Fruit fly (Drosophila melanogaster) whole organism, embryonic: ENCODE measurements around the gene ash1.
A peak's percentile ranks its signal among the peaks of the same experiment; 100 is the strongest.

Experiments
- ATbp ChIP-seq: fragments of 200-800 bp; sonication (Bioruptor generic); optimal IDR thresholded peaks from 2 replicates; lab custom pipeline; 2017; ENCODE audit warnings: missing biosample characterization, mild to moderate bottlenecking, missing genetic modification characterization, missing genetic modification reagents
- Asciz ChIP-seq: fragments of 200-800 bp; sonication (Bioruptor generic); optimal IDR thresholded peaks from 2 replicates; lab custom pipeline; 2017; ENCODE audit warnings: missing biosample characterization, mild to moderate bottlenecking, missing genetic modification characterization, missing genetic modification reagents
- Bteb2 ChIP-seq: fragments of 200-800 bp; sonication (Bioruptor generic); optimal IDR thresholded peaks from 2 replicates; lab custom pipeline; 2016; ENCODE audit warnings: missing biosample characterization, missing genetic modification characterization
- CG10209 ChIP-seq: fragments of 200-800 bp; sonication (Bioruptor generic); optimal IDR thresholded peaks from 3 replicates; lab custom pipeline; 2017; ENCODE audit warnings: missing biosample characterization, mild to moderate bottlenecking, missing genetic modification characterization, missing genetic modification reagents
- CG10366 ChIP-seq: fragments of 200-800 bp; sonication (Bioruptor generic); IDR thresholded peaks from 2 replicates; pipeline ENCODE4 v1.3.6; 2022; ENCODE audit warnings: missing biosample characterization, missing genetic modification characterization
- CG10543 ChIP-seq: fragments of 200-800 bp; sonication (Bioruptor generic); optimal IDR thresholded peaks from 3 replicates; lab custom pipeline; 2017; ENCODE audit warnings: missing biosample characterization, mild to moderate bottlenecking, missing genetic modification characterization, moderate library complexity
- CG10565 ChIP-seq: fragments of 200-800 bp; sonication (Bioruptor generic); optimal IDR thresholded peaks from 3 replicates; lab custom pipeline; 2016; ENCODE audit warnings: missing biosample characterization, mild to moderate bottlenecking, missing genetic modification characterization
- CG11085 ChIP-seq: fragments of 200-800 bp; sonication (Bioruptor generic); IDR thresholded peaks from 2 replicates; pipeline ENCODE4 v1.3.6; 2022; ENCODE audit warnings: missing biosample characterization, missing genetic modification characterization
- CG12299 ChIP-seq: fragments of 200-800 bp; sonication (Bioruptor generic); optimal IDR thresholded peaks from 2 replicates; lab custom pipeline; 2018; ENCODE audit warnings: missing biosample characterization, mild to moderate bottlenecking, missing genetic modification characterization
- CG12769 ChIP-seq: fragments of 200-800 bp; sonication (Bioruptor generic); optimal IDR thresholded peaks from 2 replicates; lab custom pipeline; 2019; ENCODE audit warnings: missing biosample characterization, mild to moderate bottlenecking, missing genetic modification characterization, moderate library complexity
- CG13894 ChIP-seq: fragments of 200-800 bp; sonication (Bioruptor generic); optimal IDR thresholded peaks from 3 replicates; lab custom pipeline; 2018; ENCODE audit warnings: missing biosample characterization, mild to moderate bottlenecking, missing genetic modification characterization, moderate library complexity
- CG2199 ChIP-seq: fragments of 200-800 bp; sonication (Bioruptor generic); IDR thresholded peaks from 3 replicates; pipeline ENCODE4 v1.3.6; 2022; ENCODE audit warnings: missing biosample characterization, missing genetic modification characterization
- CG4820 ChIP-seq: fragments of 200-800 bp; sonication (Bioruptor generic); optimal IDR thresholded peaks from 3 replicates; lab custom pipeline; 2016; ENCODE audit warnings: missing biosample characterization, missing genetic modification characterization
- CG6175 ChIP-seq: fragments of 200-800 bp; sonication (Bioruptor generic); IDR thresholded peaks from 3 replicates; pipeline ENCODE4 v1.3.6; 2022; ENCODE audit warnings: missing biosample characterization, missing genetic modification characterization
- CG7271 ChIP-seq: fragments of 200-800 bp; sonication (Bioruptor generic); optimal IDR thresholded peaks from 2 replicates; lab custom pipeline; 2018; ENCODE audit warnings: missing biosample characterization, mild to moderate bottlenecking, missing genetic modification characterization, moderate library complexity
- CG7928 ChIP-seq: fragments of 200-800 bp; sonication (Bioruptor generic); optimal IDR thresholded peaks from 2 replicates; lab custom pipeline; 2017; ENCODE audit warnings: missing biosample characterization, mild to moderate bottlenecking, missing genetic modification characterization
- CG9797 ChIP-seq: fragments of 200-800 bp; sonication (Bioruptor generic); optimal IDR thresholded peaks from 3 replicates; lab custom pipeline; 2018; ENCODE audit warnings: missing biosample characterization, mild to moderate bottlenecking, missing genetic modification characterization
- D ChIP-seq, 2 experiments: fragments of 200-800 bp in 1 of 2; fragments of >200 bp in 1 of 2; sonication (Bioruptor generic) in 1 of 2; optimal IDR thresholded peaks; 2 replicates in 1 of 2; 3 replicates in 1 of 2; lab custom pipeline; 2017; ENCODE audit warnings: mild to moderate bottlenecking in 1 of 2, missing biosample characterization in 1 of 2, missing genetic modification characterization in 1 of 2, missing genetic modification reagents in 1 of 2
- D19A ChIP-seq: fragments of 200-800 bp; optimal IDR thresholded peaks from 3 replicates; lab custom pipeline; 2019; ENCODE audit warnings: missing biosample characterization, mild to moderate bottlenecking, missing genetic modification characterization, moderate library complexity
- Dbx ChIP-seq: fragments of 200-800 bp; sonication (Bioruptor generic); IDR thresholded peaks from 3 replicates; pipeline ENCODE4 v1.3.6; 2022; ENCODE audit warnings: missing biosample characterization, missing genetic modification characterization
- Deaf1 ChIP-seq: fragments of 200-800 bp; optimal IDR thresholded peaks from 3 replicates; lab custom pipeline; 2019; ENCODE audit warnings: missing biosample characterization, mild to moderate bottlenecking, missing genetic modification characterization, moderate library complexity
- Doc2 ChIP-seq: fragments of 200-800 bp; sonication (Bioruptor generic); IDR thresholded peaks from 2 replicates; pipeline ENCODE4 v1.3.6; 2022; ENCODE audit warnings: missing biosample characterization, missing genetic modification characterization
- Ets65A ChIP-seq: fragments of 200-800 bp; sonication (Bioruptor generic); peaks from one replicate; lab custom pipeline; 2016; ENCODE audit warnings: missing biosample characterization, missing genetic modification characterization
- Kr ChIP-seq: fragments of 200-800 bp; sonication (Bioruptor generic); optimal IDR thresholded peaks from 2 replicates; lab custom pipeline; 2017; ENCODE audit warnings: missing biosample characterization, mild to moderate bottlenecking, missing genetic modification characterization
- Med ChIP-seq: fragments of 200-800 bp; sonication (Bioruptor generic); peaks from one replicate; lab custom pipeline; 2016; ENCODE audit warnings: missing biosample characterization, missing genetic modification characterization, mild to moderate bottlenecking, inconsistent platforms, moderate library complexity
- Nf-YB ChIP-seq: fragments of 200-800 bp; sonication (Bioruptor generic); optimal IDR thresholded peaks from 3 replicates; lab custom pipeline; 2019; ENCODE audit warnings: missing biosample characterization, mild to moderate bottlenecking, missing genetic modification characterization, moderate library complexity
- Pdp1 ChIP-seq, 2 experiments: fragments of 200-800 bp; sonication (Bioruptor generic); optimal IDR thresholded peaks; 3 replicates each; lab custom pipeline; 2016; ENCODE audit warnings: missing biosample characterization in 2 of 2, missing genetic modification characterization in 2 of 2, mild to moderate bottlenecking in 1 of 2, moderate library complexity in 1 of 2
- Ravus ChIP-seq: fragments of 200-800 bp; sonication (Bioruptor generic); IDR thresholded peaks from 2 replicates; pipeline ENCODE4 v1.3.6; 2022; ENCODE audit warnings: missing biosample characterization, missing genetic modification characterization
- Sox100B ChIP-seq: fragments of 200-800 bp; sonication (Bioruptor generic); optimal IDR thresholded peaks from 3 replicates; lab custom pipeline; 2018; ENCODE audit warnings: missing biosample characterization, mild to moderate bottlenecking, missing genetic modification characterization
- Spps ChIP-seq: fragments of 200-800 bp; sonication (Bioruptor generic); optimal IDR thresholded peaks from 2 replicates; lab custom pipeline; 2018; ENCODE audit warnings: missing biosample characterization, mild to moderate bottlenecking, missing genetic modification characterization
- Xrp1 ChIP-seq: fragments of 200-800 bp; sonication (Bioruptor generic); IDR thresholded peaks from 2 replicates; pipeline ENCODE4 v1.3.6; 2022; ENCODE audit warnings: missing biosample characterization, missing genetic modification characterization
- abd-A ChIP-seq: fragments of 200-800 bp; sonication (Bioruptor generic); optimal IDR thresholded peaks from 3 replicates; lab custom pipeline; 2019; ENCODE audit warnings: missing biosample characterization, mild to moderate bottlenecking, missing genetic modification characterization, moderate library complexity
- ap ChIP-seq: fragments of 200-800 bp; sonication (Bioruptor generic); IDR thresholded peaks from 2 replicates; pipeline ENCODE4 v1.3.6; 2022; ENCODE audit warnings: missing biosample characterization, missing genetic modification characterization
- cg ChIP-seq: fragments of 200-800 bp; sonication (Bioruptor generic); optimal IDR thresholded peaks from 3 replicates; lab custom pipeline; 2019; ENCODE audit warnings: missing biosample characterization, mild to moderate bottlenecking, missing genetic modification characterization, moderate library complexity
- chinmo ChIP-seq: fragments of 200-800 bp; sonication (Bioruptor generic); IDR thresholded peaks from 4 replicates; pipeline ENCODE4 v1.3.6; 2022; ENCODE audit warnings: missing biosample characterization, missing genetic modification characterization; ENCODE audit not compliant: partially characterized antibody
- corto ChIP-seq: fragments of 200-800 bp; sonication (Bioruptor generic); optimal IDR thresholded peaks from 2 replicates; lab custom pipeline; 2016; ENCODE audit warnings: missing biosample characterization, mild to moderate bottlenecking, missing genetic modification characterization, moderate library complexity
- gcm ChIP-seq: fragments of 200-800 bp; sonication (Bioruptor generic); optimal IDR thresholded peaks from 2 replicates; lab custom pipeline; 2019; ENCODE audit warnings: missing biosample characterization, mild to moderate bottlenecking, missing genetic modification characterization, moderate library complexity
- h ChIP-seq: fragments of >200 bp; optimal IDR thresholded peaks from 2 replicates; lab custom pipeline; 2017
- knrl ChIP-seq: fragments of 200-800 bp; sonication (Bioruptor generic); IDR thresholded peaks from 3 replicates; pipeline ENCODE4 v1.3.6; 2022; ENCODE audit warnings: missing biosample characterization, missing genetic modification characterization; ENCODE audit not compliant: partially characterized antibody
- pros ChIP-seq: fragments of 200-800 bp; sonication (Bioruptor generic); optimal IDR thresholded peaks from 3 replicates; lab custom pipeline; 2019; ENCODE audit warnings: missing biosample characterization, mild to moderate bottlenecking, missing genetic modification characterization, moderate library complexity
- pzg ChIP-seq: fragments of 200-800 bp; sonication (Bioruptor generic); optimal IDR thresholded peaks from 3 replicates; lab custom pipeline; 2018; ENCODE audit warnings: missing biosample characterization, mild to moderate bottlenecking, missing genetic modification characterization, moderate library complexity
- sens ChIP-seq: fragments of 200-800 bp; sonication (Bioruptor generic); peaks from one replicate; lab custom pipeline; 2016; ENCODE audit warnings: missing biosample characterization, missing genetic modification characterization
- so ChIP-seq: fragments of 200-800 bp; sonication (Bioruptor generic); IDR thresholded peaks from 3 replicates; pipeline ENCODE4 v1.3.6; 2022; ENCODE audit warnings: missing biosample characterization, missing genetic modification characterization
- tup ChIP-seq: fragments of 200-800 bp; sonication (Bioruptor generic); optimal IDR thresholded peaks from 2 replicates; lab custom pipeline; 2016; ENCODE audit warnings: missing biosample characterization, mild to moderate bottlenecking, missing genetic modification characterization, moderate library complexity
- vvl ChIP-seq: fragments of 200-800 bp; sonication (Bioruptor generic); IDR thresholded peaks from 2 replicates; pipeline ENCODE4 v1.3.6; 2022; ENCODE audit warnings: missing biosample characterization, missing genetic modification characterization
- zen ChIP-seq: fragments of 200-800 bp; sonication (Bioruptor generic); optimal IDR thresholded peaks from 3 replicates; lab custom pipeline; 2018; ENCODE audit warnings: missing biosample characterization, mild to moderate bottlenecking, missing genetic modification characterization, moderate library complexity

Gene ash1

dm6 chr3L:19568999-19569398 is 29.6 kb downstream of the ash1 start (continued):
- peak; percentile 55 for TF ChIP-seq knrl (GFP tag; lab: Robert Waterston, UW)
- no peak for TF ChIP-seq ap (GFP tag; lab: Robert Waterston, UW)
- TF ChIP-seq corto (GFP tag; lab: Kevin White, UChicago): no peak
- no peak for TF ChIP-seq Asciz (GFP tag; lab: Kevin White, UChicago)
- TF ChIP-seq Xrp1 (GFP tag; lab: Robert Waterston, UW): no peak
- TF ChIP-seq tup (GFP tag; lab: Kevin White, UChicago): no peak
- no peak for TF ChIP-seq CG9797
- no peak for TF ChIP-seq Doc2 (GFP tag; lab: Robert Waterston, UW)
- no peak for TF ChIP-seq CG12299

- TF ChIP-seq CG4820 (no peak), CG10565 (GFP tag; lab: Kevin White, UChicago) (no peak), D (optimal IDR thresholded peaks at IDR 0.05; lab: Kevin White, UChicago) (peak; percentile 20), D (GFP tag; optimal IDR thresholded peaks at IDR 0.05; lab: Kevin White, UChicago) (no peak), vvl (peak; percentile 68), Deaf1 (peak; percentile 16), Kr (no peak), abd-A (peak; percentile 31), D19A (tag; lab: Kevin White, UChicago) (no peak), CG10543 (GFP tag; lab: Kevin White, UChicago) (peak; percentile 3), Spps (no peak), chinmo (GFP tag; lab: Robert Waterston, UW) (peak; percentile 69; the same call in 1 of the 4 replicates), CG6175 (GFP tag; lab: Robert Waterston, UW) (0 out of 3 replicates have a peak, but pooled peaks have one; percentile 34), CG13894 (tag; lab: Kevin White, UChicago) (peak; percentile 100), so (GFP tag; lab: Robert Waterston, UW) (peak; percentile 24; the same call in 1 of the 3 replicates), Med (peak; percentile 48), Dbx (GFP tag; lab: Robert Waterston, UW) (0 out of 3 replicates have a peak, but pooled peaks have one; percentile 37), Nf-YB (GFP tag; lab: Kevin White, UChicago) (peak; percentile 11), Ets65A (GFP tag; lab: Kevin White, UChicago) (peak; percentile 53), CG12769 (tag; lab: Kevin White, UChicago) (peak; percentile 75), CG2199 (GFP tag; lab: Robert Waterston, UW) (peak; percentile 71; the same call in 1 of the 3 replicates)
- TF ChIP-seq, all 482 proteins: peak for 15
Observed at dm6 chr3L:19566127-19566526, 32.4 kb downstream of the ash1 start.

dm6 chr3L:19564905-19565700 is 33.5 kb downstream of the ash1 start:
- TF ChIP-seq CG7271 (no peak), CG7928 (GFP tag; lab: Kevin White, UChicago) (no peak), CG10543 (GFP tag; lab: Kevin White, UChicago) (no peak), zen (tag; lab: Kevin White, UChicago) (no peak), Bteb2 (GFP tag; lab: Kevin White, UChicago) (no peak), gcm (GFP tag; lab: Kevin White, UChicago) (no peak), CG11085 (GFP tag; lab: Robert Waterston, UW) (no peak), Sox100B (GFP tag; lab: Kevin White, UChicago) (no peak), CG4820 (no peak), Xrp1 (GFP tag; lab: Robert Waterston, UW) (no peak), sens (GFP tag; lab: Kevin White, UChicago) (peak; percentile 48), h (lab: Kevin White, UChicago) (no peak), Pdp1 (GFP tag; optimal IDR thresholded peaks at IDR 0.05; lab: Kevin White, UChicago) (peak in 1 of 2 experiments; percentile 65), CG10366 (0 out of 2 replicates have a peak, but pooled peaks have one; percentile 8), Ravus (no peak), Asciz (GFP tag; lab: Kevin White, UChicago) (no peak), ATbp (GFP tag; lab: Kevin White, UChicago) (no peak), pzg (GFP tag; lab: Kevin White, UChicago) (no peak), cg (GFP tag; lab: Kevin White, UChicago) (no peak), pros (GFP tag; lab: Kevin White, UChicago) (no peak), CG10209 (GFP tag; lab: Kevin White, UChicago) (no peak)
